Fruit fly (Drosophila melanogaster) Kc167 (cell line): ENCODE data around the gene bnk.

ENCODE experiments used
- h ChIP-seq: fragments of >200 bp; optimal IDR thresholded peaks from 3 replicates; lab custom pipeline; 2018; ENCODE audit warnings: missing external identifiers
- insv ChIP-seq: fragments of >200 bp; optimal IDR thresholded peaks from 3 replicates; lab custom pipeline; 2018; ENCODE audit warnings: missing external identifiers
- psq ChIP-seq: fragments of >200 bp; optimal IDR thresholded peaks from 2 replicates; lab custom pipeline; 2017; ENCODE audit warnings: missing external identifiers

DNA sequence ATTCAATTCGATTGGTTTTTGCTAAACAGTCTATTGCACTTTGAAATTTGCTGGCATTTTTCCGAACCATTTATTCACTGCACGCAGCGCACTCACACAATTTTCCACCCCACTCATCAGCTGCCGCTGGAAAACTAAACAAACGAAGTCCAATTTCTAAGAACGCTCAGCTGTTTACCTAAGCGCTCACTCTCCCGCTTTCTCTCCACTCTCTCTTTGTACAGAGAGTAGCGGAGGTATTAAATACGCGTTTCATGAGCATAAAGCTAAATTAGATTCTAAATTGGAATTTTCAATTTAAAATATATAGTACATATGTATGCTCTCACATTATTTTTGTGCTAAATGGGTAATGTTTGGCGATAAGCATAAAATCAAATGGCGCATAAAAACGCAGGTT, 24.2 kb upstream of the bnk start, which contains the start of gene stops:
- TF ChIP-seq psq = no peak
- no peak for TF ChIP-seq h (lab: Kevin White, UChicago)
- no peak for TF ChIP-seq insv (lab: Kevin White, UChicago)
